Fruit fly (Drosophila melanogaster) S2 (cell line): ENCODE results near the gene CG15144.

Experiments
- CG8478 ChIP-seq: fragments of >200 bp; optimal IDR thresholded peaks from 2 replicates; lab custom pipeline; 2018
- CTCF ChIP-seq, 2 experiments: fragments of >200 bp; optimal IDR thresholded peaks; 2 replicates each; lab custom pipeline; 2018

Gene CG15144

DNA sequence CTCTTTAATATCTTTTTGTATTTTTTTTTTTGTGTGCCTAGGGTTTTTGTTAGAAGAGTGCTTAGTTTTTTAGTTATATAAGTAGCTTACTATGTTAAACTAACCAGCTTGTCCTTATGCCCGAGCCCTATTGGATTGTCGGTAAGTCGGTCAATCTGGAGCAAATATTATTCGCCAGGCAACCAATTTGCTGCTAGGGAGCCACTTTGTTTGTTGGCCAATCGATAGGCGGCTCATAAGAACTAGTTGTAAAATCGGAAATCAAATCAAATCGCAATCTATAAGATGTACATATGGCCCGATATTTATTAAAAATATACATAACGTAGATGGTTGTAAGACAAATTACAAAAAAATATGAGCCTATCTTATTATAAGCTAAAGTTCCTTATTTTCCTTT, at the start of gene CG15144:
Gene CG15144, minus strand, starts transcription at position 101 of the 400 bp plus-strand sequence.
- TF ChIP-seq CG8478 (lab: Kevin White, UChicago) = no peak
- TF ChIP-seq CTCF (optimal IDR thresholded peaks at IDR 0.05; lab: Kevin White, UChicago) = no peak

DNA sequence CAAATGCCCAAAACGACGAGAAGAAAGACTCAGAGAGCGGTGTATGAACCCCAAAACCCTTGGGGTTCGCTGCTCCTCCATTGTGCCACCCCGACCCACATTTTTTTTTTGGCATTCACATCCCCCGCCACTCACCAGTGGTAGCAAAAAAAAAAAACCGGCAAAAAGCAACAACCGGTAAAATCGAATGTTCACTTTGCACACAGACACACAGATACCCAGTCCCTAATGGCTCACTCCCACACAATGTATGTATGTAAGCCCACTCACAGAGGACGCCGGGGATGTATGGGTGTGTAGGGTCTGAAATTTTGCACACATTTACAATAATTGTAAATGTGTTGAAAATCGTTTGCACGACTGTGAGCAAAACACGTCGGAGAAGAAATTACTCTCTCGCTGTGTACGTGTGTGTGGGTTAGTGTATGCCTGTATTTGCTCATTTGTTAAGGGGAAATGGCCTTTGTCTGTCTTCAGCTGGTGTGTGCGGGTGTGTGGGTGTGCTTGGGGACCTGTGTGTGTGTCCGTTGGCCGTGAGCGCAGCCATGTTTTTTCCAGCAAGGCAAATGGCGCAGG, 45.5 kb upstream of the CG15144 start:
- TF ChIP-seq CG8478 (lab: Kevin White, UChicago) (no peak), CTCF (optimal IDR thresholded peaks at IDR 0.05; lab: Kevin White, UChicago) (no peak)

- no peak for TF ChIP-seq CTCF (optimal IDR thresholded peaks at IDR 0.05; lab: Kevin White, UChicago)
- TF ChIP-seq CG8478 (lab: Kevin White, UChicago) = no peak
These were observed 44.1 kb upstream of the CG15144 start for dm6 chr2L:17573063-17573462.

- TF ChIP-seq CTCF (optimal IDR thresholded peaks at IDR 0.05; lab: Kevin White, UChicago) (no peak), CG8478 (lab: Kevin White, UChicago) (no peak)
These were observed 36.8 kb upstream of the CG15144 start for dm6 chr2L:17565734-17566133.

dm6 chr2L:17564682-17565081, 35.8 kb upstream of the CG15144 start:
- TF ChIP-seq CTCF (optimal IDR thresholded peaks at IDR 0.05; lab: Kevin White, UChicago) = no peak
- no peak for TF ChIP-seq CG8478 (lab: Kevin White, UChicago)

- no peak for TF ChIP-seq CG8478 (lab: Kevin White, UChicago)
- no peak for TF ChIP-seq CTCF (optimal IDR thresholded peaks at IDR 0.05; lab: Kevin White, UChicago)
These were observed 33.0 kb upstream of the CG15144 start for dm6 chr2L:17561914-17562313.

DNA sequence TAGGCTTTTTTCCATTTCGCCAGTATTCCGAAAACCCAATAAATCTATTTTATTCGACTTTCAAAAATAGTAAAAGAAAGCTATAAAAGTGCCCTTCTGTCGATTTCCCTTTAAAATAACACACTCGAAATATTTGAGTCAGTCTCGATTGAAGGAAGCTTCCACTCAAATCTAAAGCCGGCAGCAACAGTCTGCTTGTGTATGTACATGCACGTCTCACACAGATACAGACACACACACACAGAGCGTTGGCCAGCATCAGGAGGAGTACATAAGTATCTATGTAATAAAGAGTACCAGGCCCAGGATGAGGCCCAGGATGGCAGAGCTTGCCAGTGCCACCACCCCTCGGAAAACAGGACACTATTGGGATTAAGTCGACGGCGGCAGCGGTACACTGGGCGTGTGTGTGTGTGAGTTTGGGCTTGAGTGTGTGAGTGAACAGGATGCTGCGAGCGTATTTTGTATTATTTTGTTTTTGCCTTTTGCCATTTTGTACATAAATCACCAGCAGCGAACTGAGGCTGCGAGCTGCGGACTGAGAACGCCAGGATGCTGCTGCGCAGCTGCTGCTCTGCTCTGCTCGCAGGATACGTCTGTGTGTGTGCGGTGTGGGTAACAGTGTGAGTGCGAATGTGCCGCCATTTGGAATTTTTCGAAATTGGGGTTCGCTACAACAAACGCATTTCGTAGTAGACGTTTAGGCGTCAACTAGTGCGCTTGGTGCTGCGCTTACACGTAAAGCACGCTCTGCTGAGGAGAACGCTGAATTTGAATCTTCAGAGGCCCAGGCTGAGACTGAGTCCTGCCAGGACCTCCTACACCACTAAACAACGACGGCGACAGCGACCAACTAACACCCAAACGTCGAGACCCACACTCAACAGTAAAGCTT, 31.4 kb upstream of the CG15144 start:
- TF ChIP-seq CTCF (optimal IDR thresholded peaks at IDR 0.05; lab: Kevin White, UChicago) (no peak), CG8478 (lab: Kevin White, UChicago) (no peak)

- TF ChIP-seq CG8478 (lab: Kevin White, UChicago) = no peak
- TF ChIP-seq CTCF (optimal IDR thresholded peaks at IDR 0.05; lab: Kevin White, UChicago) = no peak
These were observed 30.4 kb upstream of the CG15144 start for dm6 chr2L:17559275-17559674.

dm6 chr2L:17558111-17558773, 29.3 kb upstream of the CG15144 start:
- TF ChIP-seq CTCF (optimal IDR thresholded peaks at IDR 0.05; lab: Kevin White, UChicago) (no peak), CG8478 (lab: Kevin White, UChicago) (no peak)

- TF ChIP-seq CG8478 (lab: Kevin White, UChicago) = no peak
- TF ChIP-seq CTCF (optimal IDR thresholded peaks at IDR 0.05; lab: Kevin White, UChicago) = no peak
These were observed 26.7 kb upstream of the CG15144 start, which contains the start of gene CG7094 for dm6 chr2L:17555665-17556064. Gene CG7094 (minus strand): TSS chr2L:17555765.

dm6 chr2L:17542661-17543278, 13.8 kb upstream of the CG15144 start:
- TF ChIP-seq CTCF (optimal IDR thresholded peaks at IDR 0.05; lab: Kevin White, UChicago) = no peak
- TF ChIP-seq CG8478 (lab: Kevin White, UChicago) = no peak

DNA sequence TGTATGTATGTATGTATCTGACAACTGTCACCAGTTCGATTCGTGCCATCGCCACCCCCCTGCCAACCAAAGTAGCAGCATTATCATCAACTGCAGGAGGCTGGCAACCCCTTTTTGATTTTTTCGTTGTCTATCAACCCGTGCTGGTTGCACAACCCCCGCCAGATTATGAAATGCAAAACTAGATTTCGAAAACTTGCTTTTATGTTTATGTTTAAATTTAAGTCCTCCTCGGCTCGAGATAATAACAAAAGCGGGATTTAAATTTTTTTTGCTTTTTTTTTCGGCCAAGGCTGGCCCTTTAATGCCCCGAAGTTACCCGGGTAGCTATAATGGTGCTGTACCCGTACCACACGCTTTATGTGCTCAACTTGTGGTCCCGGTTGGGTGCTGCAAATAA, 12.2 kb upstream of the CG15144 start:
- TF ChIP-seq CG8478 (lab: Kevin White, UChicago) (no peak), CTCF (optimal IDR thresholded peaks at IDR 0.05; lab: Kevin White, UChicago) (no peak)

DNA sequence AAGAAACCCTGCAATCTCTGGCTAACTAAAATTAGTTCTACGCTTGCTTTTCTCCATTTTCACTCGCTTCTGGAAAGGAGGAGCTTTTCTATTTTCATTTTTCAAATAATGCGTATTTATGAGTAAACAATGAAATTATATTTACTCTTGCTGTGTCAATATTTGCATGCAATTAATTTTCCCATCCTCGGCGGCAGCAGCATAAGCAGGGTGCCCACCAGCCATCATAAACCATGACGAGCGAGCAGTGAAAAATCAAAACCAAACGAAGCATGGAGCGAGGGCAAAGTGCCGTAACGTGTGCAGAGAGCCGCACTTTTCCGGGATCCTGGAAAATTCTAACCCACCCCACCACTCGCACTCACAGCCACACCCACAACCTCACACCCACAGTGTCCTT, 4.9 kb upstream of the CG15144 start:
- no peak for TF ChIP-seq CG8478 (lab: Kevin White, UChicago)
- no peak for TF ChIP-seq CTCF (optimal IDR thresholded peaks at IDR 0.05; lab: Kevin White, UChicago)

- TF ChIP-seq CG8478 (lab: Kevin White, UChicago) = no peak
- no peak for TF ChIP-seq CTCF (optimal IDR thresholded peaks at IDR 0.05; lab: Kevin White, UChicago)
These were observed 3.2 kb upstream of the CG15144 start, which contains the start of gene CG15145 for dm6 chr2L:17532134-17532533. Gene CG15145 (minus strand): TSS chr2L:17532234.
